Worm (Caenorhabditis elegans) whole organism, L4 larva: ENCODE data around the gene his-37.

Source experiments
- D1046.2 ChIP-seq: fragments of 200-800 bp; sonication (Bioruptor generic); IDR thresholded peaks from 2 replicates; pipeline ENCODE4 v1.3.6; 2022; ENCODE audit warnings: missing genetic modification characterization, missing compliant biosample characterization
- F26F4.8 ChIP-seq: fragments of 200-800 bp; sonication (Bioruptor generic); conservative IDR thresholded peaks from 2 replicates; pipeline ENCODE4 v1.3.6; 2022; ENCODE audit warnings: missing genetic modification characterization, missing compliant biosample characterization
- F37D6.2 ChIP-seq: sonication (generic microtip); optimal IDR thresholded peaks from 2 replicates; lab custom pipeline; 2016; ENCODE audit warnings: mild to moderate bottlenecking, missing genetic modification characterization, missing compliant biosample characterization
- T20F7.1 ChIP-seq: fragments of 200-800 bp; sonication (Bioruptor generic); optimal IDR thresholded peaks from 2 replicates; lab custom pipeline; 2018; ENCODE audit warnings: mild to moderate bottlenecking, missing genetic modification characterization, missing compliant biosample characterization
- T26A8.4 ChIP-seq: fragments of 200-800 bp; sonication (Bioruptor generic); IDR thresholded peaks from 2 replicates; pipeline ENCODE4 v1.3.6; 2022; ENCODE audit warnings: missing genetic modification characterization, missing compliant biosample characterization
- Y75B8A.6 ChIP-seq: fragments of 200-800 bp; sonication (Bioruptor generic); IDR thresholded peaks from 2 replicates; pipeline ENCODE4 v1.3.6; 2022; ENCODE audit warnings: missing genetic modification reagents, missing genetic modification characterization, missing compliant biosample characterization
- aha-1 ChIP-seq: fragments of 150-350 bp; peaks from one replicate; lab custom pipeline; 2014; ENCODE audit warnings: missing biosample characterization, missing genetic modification characterization
- aly-2 ChIP-seq: sonication (generic microtip); optimal IDR thresholded peaks from 2 replicates; lab custom pipeline; 2018; ENCODE audit warnings: missing biosample characterization, missing genetic modification characterization
- ama-1 ChIP-seq: fragments of 150-350 bp; optimal IDR thresholded peaks from 2 replicates; lab custom pipeline; 2014; ENCODE audit warnings: inconsistent platforms, mixed read lengths
- arid-1 ChIP-seq: fragments of 200-800 bp; sonication (Bioruptor generic); conservative IDR thresholded peaks from 2 replicates; pipeline ENCODE4 v1.3.6; 2022; ENCODE audit warnings: missing genetic modification reagents, missing genetic modification characterization, missing compliant biosample characterization
- attf-4 ChIP-seq: sonication (generic microtip); optimal IDR thresholded peaks from 3 replicates; lab custom pipeline; 2017; ENCODE audit warnings: missing biosample characterization, missing genetic modification characterization
- ceh-28 ChIP-seq: fragments of 150-350 bp; optimal IDR thresholded peaks from 2 replicates; lab custom pipeline; 2014; ENCODE audit warnings: missing biosample characterization, missing genetic modification reagents, missing genetic modification characterization
- ceh-62 ChIP-seq: sonication (generic microtip); optimal IDR thresholded peaks from 2 replicates; lab custom pipeline; 2017; ENCODE audit warnings: missing biosample characterization, missing genetic modification characterization
- daf-16 ChIP-seq, 3 experiments: sonication (generic microtip); optimal IDR thresholded peaks; 2 replicates each; lab custom pipeline; 2016 to 2017; ENCODE audit warnings: missing genetic modification characterization in 3 of 3, missing genetic modification reagents in 3 of 3, mild to moderate bottlenecking in 2 of 3, missing compliant biosample characterization in 2 of 3, missing biosample characterization in 1 of 3, moderate library complexity in 1 of 3
- daf-19 ChIP-seq: fragments of 200-800 bp; sonication (Bioruptor generic); conservative IDR thresholded peaks from 2 replicates; pipeline ENCODE4 v1.3.6; 2022; ENCODE audit warnings: missing genetic modification characterization, missing compliant biosample characterization
- dmd-6 ChIP-seq: fragments of 200-800 bp; sonication (Bioruptor generic); IDR thresholded peaks from 2 replicates; pipeline ENCODE4 v1.3.6; 2022; ENCODE audit warnings: missing genetic modification reagents, missing genetic modification characterization, missing compliant biosample characterization
- dpl-1 ChIP-seq: fragments of 150-350 bp; optimal IDR thresholded peaks from 2 replicates; lab custom pipeline; 2014; ENCODE audit warnings: missing biosample characterization, missing genetic modification reagents, missing genetic modification characterization
- duxl-1 ChIP-seq: sonication (generic microtip); optimal IDR thresholded peaks from 2 replicates; lab custom pipeline; 2016; ENCODE audit warnings: mild to moderate bottlenecking, missing genetic modification characterization, moderate library complexity, missing compliant biosample characterization; ENCODE audit not compliant: poor library complexity
- dve-1 ChIP-seq: sonication (generic microtip); optimal IDR thresholded peaks from 2 replicates; lab custom pipeline; 2017; ENCODE audit warnings: antibody characterized with exemption, mild to moderate bottlenecking, missing genetic modification characterization, missing compliant biosample characterization; ENCODE audit not compliant: insufficient read depth
- egl-27 ChIP-seq: sonication (generic microtip); optimal IDR thresholded peaks from 3 replicates; lab custom pipeline; 2017; ENCODE audit warnings: missing biosample characterization, missing genetic modification reagents, missing genetic modification characterization
- fkh-10 ChIP-seq: fragments of 150-350 bp; optimal IDR thresholded peaks from 2 replicates; lab custom pipeline; 2014; ENCODE audit warnings: missing biosample characterization, missing genetic modification reagents, missing genetic modification characterization
- hif-1 ChIP-seq, 2 experiments: sonication (generic microtip); optimal IDR thresholded peaks; 2 replicates each; lab custom pipeline; 2016 to 2017; ENCODE audit warnings: missing compliant biosample characterization in 2 of 2, missing genetic modification characterization in 2 of 2, missing genetic modification reagents in 2 of 2, missing genotype in 2 of 2, mild to moderate bottlenecking in 1 of 2
- hlh-11 ChIP-seq: fragments of 200-800 bp; sonication (Bioruptor generic); optimal IDR thresholded peaks from 2 replicates; lab custom pipeline; 2018; ENCODE audit warnings: mild to moderate bottlenecking, missing genetic modification characterization, missing compliant biosample characterization
- hlh-30 ChIP-seq: sonication (generic microtip); optimal IDR thresholded peaks from 2 replicates; lab custom pipeline; 2017; ENCODE audit warnings: antibody characterized with exemption, mild to moderate bottlenecking, missing genetic modification characterization, missing compliant biosample characterization; ENCODE audit not compliant: insufficient read depth
- hmg-1.1 ChIP-seq: fragments of 200-800 bp; sonication (Bioruptor generic); IDR thresholded peaks from 2 replicates; pipeline ENCODE4 v1.3.6; 2022; ENCODE audit warnings: missing genetic modification reagents, missing genetic modification characterization, missing compliant biosample characterization
- lim-7 ChIP-seq: fragments of 200-800 bp; sonication (Bioruptor generic); IDR thresholded peaks from 2 replicates; pipeline ENCODE4 v1.3.6; 2022; ENCODE audit warnings: missing genetic modification characterization, missing compliant biosample characterization
- lin-1 ChIP-seq: fragments of 200-800 bp; sonication (Bioruptor generic); IDR thresholded peaks from 2 replicates; pipeline ENCODE4 v1.3.6; 2022; ENCODE audit warnings: missing genetic modification reagents, missing genetic modification characterization, missing compliant biosample characterization
- lin-13 ChIP-seq: fragments of 150-350 bp; optimal IDR thresholded peaks from 2 replicates; lab custom pipeline; 2014; ENCODE audit warnings: missing biosample characterization, missing genetic modification reagents, missing genetic modification characterization
- lin-38 ChIP-seq: fragments of 200-800 bp; sonication (Bioruptor generic); IDR thresholded peaks from 2 replicates; pipeline ENCODE4 v1.3.6; 2022; ENCODE audit warnings: missing genetic modification reagents, missing genetic modification characterization, missing compliant biosample characterization
- lsy-2 ChIP-seq, 2 experiments: fragments of 150-350 bp in 1 of 2; sonication (generic microtip) in 1 of 2; optimal IDR thresholded peaks; 2 replicates each; lab custom pipeline; 2014 to 2017; ENCODE audit warnings: missing biosample characterization in 2 of 2, missing genetic modification characterization in 2 of 2
- madf-9 ChIP-seq: fragments of 200-800 bp; sonication (Bioruptor generic); conservative IDR thresholded peaks from 2 replicates; pipeline ENCODE4 v1.3.6; 2022; ENCODE audit warnings: missing genetic modification reagents, missing genetic modification characterization, missing compliant biosample characterization
- mep-1 ChIP-seq: fragments of 150-350 bp; sonication (generic microtip); optimal IDR thresholded peaks from 3 replicates; lab custom pipeline; 2014; ENCODE audit warnings: missing biosample characterization, missing genetic modification characterization
- mes-2 ChIP-seq: sonication (generic microtip); optimal IDR thresholded peaks from 2 replicates; lab custom pipeline; 2016; ENCODE audit warnings: missing genotype, mild to moderate bottlenecking, missing genetic modification characterization, missing compliant biosample characterization; ENCODE audit not compliant: poor library complexity, severe bottlenecking
- nhr-10 ChIP-seq: fragments of 150-350 bp; optimal IDR thresholded peaks from 2 replicates; lab custom pipeline; 2014; ENCODE audit warnings: missing biosample characterization, missing genetic modification characterization
- nhr-11 ChIP-seq: fragments of 150-350 bp; optimal IDR thresholded peaks from 2 replicates; lab custom pipeline; 2014; ENCODE audit warnings: missing biosample characterization, missing genetic modification characterization
- nhr-28 ChIP-seq: fragments of 150-350 bp; optimal IDR thresholded peaks from 2 replicates; lab custom pipeline; 2014; ENCODE audit warnings: missing biosample characterization, missing genetic modification characterization
- nhr-6 ChIP-seq: fragments of 150-350 bp; optimal IDR thresholded peaks from 2 replicates; lab custom pipeline; 2014; ENCODE audit warnings: missing biosample characterization, missing genetic modification characterization
- nhr-76 ChIP-seq: fragments of 150-350 bp; optimal IDR thresholded peaks from 2 replicates; lab custom pipeline; 2014; ENCODE audit warnings: missing biosample characterization, missing genetic modification characterization
- nhr-77 ChIP-seq: fragments of 150-350 bp; optimal IDR thresholded peaks from 2 replicates; lab custom pipeline; 2014; ENCODE audit warnings: missing biosample characterization, missing genetic modification characterization
- pha-4 ChIP-seq, 2 experiments: fragments of 150-350 bp in 1 of 2; fragments of 200-800 bp in 1 of 2; sonication (Bioruptor generic) in 1 of 2; IDR thresholded peaks in 1 of 2; optimal IDR thresholded peaks in 1 of 2; 2 replicates each; pipeline versions ENCODE4 v1.3.6 to Lab custom; 2014 to 2022; ENCODE audit warnings: missing genetic modification characterization in 2 of 2, missing genetic modification reagents in 2 of 2, missing biosample characterization in 1 of 2, missing compliant biosample characterization in 1 of 2
- php-3 ChIP-seq: fragments of 200-800 bp; sonication (Bioruptor generic); IDR thresholded peaks from 2 replicates; pipeline ENCODE4 v1.3.6; 2022; ENCODE audit warnings: missing genetic modification reagents, missing genetic modification characterization, missing compliant biosample characterization
- rbr-2 ChIP-seq: sonication (generic microtip); optimal IDR thresholded peaks from 2 replicates; lab custom pipeline; 2016; ENCODE audit warnings: missing genotype, missing genetic modification characterization, missing compliant biosample characterization
- spr-1 ChIP-seq: sonication (generic microtip); optimal IDR thresholded peaks from 2 replicates; lab custom pipeline; 2016; ENCODE audit warnings: mild to moderate bottlenecking, missing genetic modification characterization, missing compliant biosample characterization
- tra-1 ChIP-seq: fragments of 200-800 bp; sonication (Bioruptor generic); IDR thresholded peaks from 2 replicates; pipeline ENCODE4 v1.3.6; 2022; ENCODE audit warnings: missing genetic modification reagents, missing genetic modification characterization, missing compliant biosample characterization

Gene his-37

DNA sequence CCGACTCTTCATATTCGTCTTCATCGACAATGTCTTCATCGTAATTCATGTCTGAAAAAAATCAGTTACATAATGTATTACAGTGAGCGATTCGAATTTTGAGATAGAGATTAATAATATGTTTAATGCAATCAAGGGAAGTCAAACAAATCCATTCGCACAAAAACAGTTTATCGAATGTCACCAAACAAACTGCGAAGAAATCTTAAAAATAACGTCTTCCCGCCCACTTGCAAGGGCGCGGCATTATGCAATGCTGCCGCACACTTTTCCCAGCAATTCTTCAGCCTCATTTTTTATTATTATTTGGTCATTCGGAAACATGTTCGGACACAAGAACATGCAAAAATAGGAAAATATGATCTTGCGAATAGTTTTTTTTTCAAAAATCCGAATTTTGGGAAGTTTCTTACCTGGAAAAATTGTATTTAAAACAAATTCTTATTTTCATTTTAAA lies 2.7 kb upstream of the his-37 start, which contains the start of gene mdf-1:
mdf-1 (minus strand) TSS at position 51 of the 457 bp plus-strand sequence.
- TF ChIP-seq aha-1 (peak; percentile 87), lin-38 (GFP tag; lab: Robert Waterston, UW) (peak; percentile 61), nhr-11 (tag; lab: Kevin White, UChicago) (peak; percentile 26), dmd-6 (GFP tag; lab: Robert Waterston, UW) (peak; percentile 19; the same call in 1 of the 2 replicates), F26F4.8 (no peak), nhr-77 (tag; lab: Kevin White, UChicago) (peak; percentile 82), ceh-62 (tag; lab: Kevin White, UChicago) (no peak), attf-4 (tag; lab: Kevin White, UChicago) (no peak), rbr-2 (tag; lab: Kevin White, UChicago) (peak; percentile 57), lsy-2 (tag; optimal IDR thresholded peaks at IDR 0.05; lab: Kevin White, UChicago) (peak; percentile 21 to 86), hlh-30 (peak; percentile 58), tra-1 (GFP tag; lab: Robert Waterston, UW) (no peak), nhr-76 (tag; lab: Kevin White, UChicago) (no peak), Y75B8A.6 (no peak), ceh-28 (tag; lab: Kevin White, UChicago) (no peak), hlh-11 (tag; lab: Kevin White, UChicago) (peak; percentile 64), madf-9 (peak; percentile 38; the same call in 1 of the 2 replicates), php-3 (GFP tag; lab: Robert Waterston, UW) (no peak), mes-2 (tag; lab: Kevin White, UChicago) (peak; percentile 91), lin-1 (no peak), hif-1 (tag; optimal IDR thresholded peaks at IDR 0.05; lab: Kevin White, UChicago) (peak in 1 of 2 experiments; percentile 33), dpl-1 (GFP tag; lab: Kevin White, UChicago) (peak; percentile 91), D1046.2 (peak; percentile 57; the same call in 1 of the 2 replicates), nhr-6 (tag; lab: Kevin White, UChicago) (peak; percentile 48), egl-27 (tag; lab: Kevin White, UChicago) (no peak), T26A8.4 (GFP tag; lab: Robert Waterston, UW) (peak; percentile 60; the same call in 1 of the 2 replicates), aly-2 (no peak), F37D6.2 (tag; lab: Kevin White, UChicago) (peak; percentile 23), hmg-1.1 (GFP tag; lab: Robert Waterston, UW) (peak; percentile 45; the same call in 1 of the 2 replicates), daf-16 (GFP tag; optimal IDR thresholded peaks at IDR 0.05; lab: Kevin White, UChicago) (no peak), daf-16 (tag; optimal IDR thresholded peaks at IDR 0.05; lab: Kevin White, UChicago) (peak; percentile 49), dve-1 (tag; lab: Kevin White, UChicago) (peak; percentile 75), arid-1 (GFP tag; lab: Robert Waterston, UW) (peak; percentile 36), daf-19 (GFP tag; lab: Robert Waterston, UW) (0 out of 2 replicates have a peak, but pooled peaks have one; percentile 15), lim-7 (no peak), pha-4 (GFP tag; IDR thresholded peaks at IDR 0.05; lab: Robert Waterston, UW) (0 out of 2 replicates have a peak, but pooled peaks have one; percentile 43), pha-4 (tag; optimal IDR thresholded peaks at IDR 0.05; lab: Kevin White, UChicago) (peak; percentile 38), ama-1 (peak; percentile 84), lin-13 (GFP tag; lab: Kevin White, UChicago) (peak; percentile 54), spr-1 (tag; lab: Kevin White, UChicago) (peak; percentile 47), nhr-10 (tag; lab: Kevin White, UChicago) (peak; percentile 5), T20F7.1 (GFP tag; lab: Kevin White, UChicago) (peak; percentile 63), duxl-1 (tag; lab: Kevin White, UChicago) (no peak), fkh-10 (GFP tag; lab: Kevin White, UChicago) (no peak), nhr-28 (tag; lab: Kevin White, UChicago) (peak; percentile 48), mep-1 (tag; lab: Kevin White, UChicago) (peak; percentile 90)
